Fruit fly (Drosophila melanogaster) whole organism, embryonic: ENCODE data around the gene CG17224.

Experiments
- Adf1 ChIP-seq: fragments of 200-800 bp; sonication (Bioruptor generic); IDR thresholded peaks from 2 replicates; pipeline ENCODE4 v1.3.6; 2022; ENCODE audit warnings: missing biosample characterization, missing genetic modification characterization
- B-H1 ChIP-seq: fragments of 200-800 bp; sonication (Bioruptor generic); IDR thresholded peaks from 3 replicates; pipeline ENCODE4 v1.3.6; 2022; ENCODE audit warnings: missing biosample characterization, missing genetic modification characterization
- CG1024 ChIP-seq: fragments of 200-800 bp; sonication (Bioruptor generic); IDR thresholded peaks from 2 replicates; pipeline ENCODE4 v1.3.6; 2022; ENCODE audit warnings: missing biosample characterization, missing genetic modification characterization
- CG12659 ChIP-seq: fragments of 200-800 bp; sonication (Bioruptor generic); optimal IDR thresholded peaks from 3 replicates; lab custom pipeline; 2017; ENCODE audit warnings: mild to moderate bottlenecking, missing biosample characterization, missing genetic modification reagents, missing genetic modification characterization
- CG12769 ChIP-seq: fragments of 200-800 bp; sonication (Bioruptor generic); optimal IDR thresholded peaks from 2 replicates; lab custom pipeline; 2019; ENCODE audit warnings: missing biosample characterization, mild to moderate bottlenecking, missing genetic modification characterization, moderate library complexity
- CG16779 ChIP-seq: fragments of 200-800 bp; sonication (Bioruptor generic); IDR thresholded peaks from 2 replicates; pipeline ENCODE4 v1.3.6; 2022; ENCODE audit warnings: missing biosample characterization, missing genetic modification characterization
- CG17612 ChIP-seq: fragments of 200-800 bp; sonication (Bioruptor generic); IDR thresholded peaks from 2 replicates; pipeline ENCODE4 v1.3.6; 2022; ENCODE audit warnings: missing biosample characterization, missing genetic modification characterization
- CG17912 ChIP-seq: fragments of 200-800 bp; sonication (Bioruptor generic); optimal IDR thresholded peaks from 2 replicates; lab custom pipeline; 2018; ENCODE audit warnings: missing biosample characterization, mild to moderate bottlenecking, missing genetic modification characterization
- CG2129 ChIP-seq: fragments of 200-800 bp; sonication (Bioruptor generic); IDR thresholded peaks from 2 replicates; pipeline ENCODE4 v1.3.6; 2022; ENCODE audit warnings: missing biosample characterization, missing genetic modification characterization; ENCODE audit not compliant: partially characterized antibody
- CG2889 ChIP-seq: fragments of 200-800 bp; sonication (Bioruptor generic); IDR thresholded peaks from 3 replicates; pipeline ENCODE4 v1.3.6; 2022; ENCODE audit warnings: missing biosample characterization, missing genetic modification characterization
- CG30403 ChIP-seq: fragments of 200-800 bp; sonication (Bioruptor generic); optimal IDR thresholded peaks from 3 replicates; lab custom pipeline; 2016; ENCODE audit warnings: missing biosample characterization, missing genetic modification characterization
- CG30431 ChIP-seq: fragments of 200-800 bp; sonication (Bioruptor generic); optimal IDR thresholded peaks from 2 replicates; lab custom pipeline; 2017; ENCODE audit warnings: missing biosample characterization, missing genetic modification characterization
- CG31224 ChIP-seq: fragments of 200-800 bp; sonication (Bioruptor generic); IDR thresholded peaks from 2 replicates; pipeline ENCODE4 v1.3.6; 2022; ENCODE audit warnings: missing biosample characterization, missing genetic modification characterization
- CG34376 ChIP-seq: fragments of 200-800 bp; sonication (Bioruptor generic); optimal IDR thresholded peaks from 2 replicates; lab custom pipeline; 2018; ENCODE audit warnings: missing biosample characterization, mild to moderate bottlenecking, missing genetic modification characterization
- CG3838 ChIP-seq: fragments of 200-800 bp; sonication (Bioruptor generic); optimal IDR thresholded peaks from 3 replicates; lab custom pipeline; 2016; ENCODE audit warnings: missing biosample characterization, missing genetic modification characterization
- CG43689 ChIP-seq: fragments of 200-800 bp; sonication (Bioruptor generic); IDR thresholded peaks from 2 replicates; pipeline ENCODE4 v1.3.6; 2022; ENCODE audit warnings: missing biosample characterization, missing genetic modification characterization
- CG4424 ChIP-seq: fragments of 200-800 bp; sonication (Bioruptor generic); optimal IDR thresholded peaks from 3 replicates; lab custom pipeline; 2016; ENCODE audit warnings: missing biosample characterization, missing genetic modification characterization
- CG4730 ChIP-seq: fragments of 200-800 bp; sonication (Bioruptor generic); IDR thresholded peaks from 2 replicates; pipeline ENCODE4 v1.3.6; 2022; ENCODE audit warnings: missing biosample characterization, missing genetic modification characterization
- CG6854 ChIP-seq: fragments of 200-800 bp; sonication (Bioruptor generic); optimal IDR thresholded peaks from 3 replicates; lab custom pipeline; 2017; ENCODE audit warnings: missing biosample characterization, mild to moderate bottlenecking, missing genetic modification characterization
- CG7372 ChIP-seq: fragments of 200-800 bp; sonication (Bioruptor generic); IDR thresholded peaks from 2 replicates; pipeline ENCODE4 v1.3.6; 2022; ENCODE audit warnings: missing biosample characterization, missing genetic modification characterization
- CG7963 ChIP-seq: fragments of 200-800 bp; sonication (Bioruptor generic); IDR thresholded peaks from 3 replicates; pipeline ENCODE4 v1.3.6; 2022; ENCODE audit warnings: missing biosample characterization, missing genetic modification characterization; ENCODE audit not compliant: partially characterized antibody
- CHES-1-like ChIP-seq: fragments of 200-800 bp; sonication (Bioruptor generic); optimal IDR thresholded peaks from 2 replicates; lab custom pipeline; 2016; ENCODE audit warnings: missing biosample characterization, missing genetic modification characterization
- Dek ChIP-seq: fragments of 200-800 bp; sonication (Bioruptor generic); optimal IDR thresholded peaks from 3 replicates; lab custom pipeline; 2019; ENCODE audit warnings: missing biosample characterization, mild to moderate bottlenecking, missing genetic modification characterization, moderate library complexity
- Dip2 ChIP-seq: fragments of 200-800 bp; sonication (Bioruptor generic); IDR thresholded peaks from 2 replicates; pipeline ENCODE4 v1.3.6; 2022; ENCODE audit warnings: missing biosample characterization, missing genetic modification characterization
- Doc2 ChIP-seq: fragments of 200-800 bp; sonication (Bioruptor generic); IDR thresholded peaks from 2 replicates; pipeline ENCODE4 v1.3.6; 2022; ENCODE audit warnings: missing biosample characterization, missing genetic modification characterization
- Drgx ChIP-seq: fragments of 200-800 bp; sonication (Bioruptor generic); IDR thresholded peaks from 2 replicates; pipeline ENCODE4 v1.3.6; 2022; ENCODE audit warnings: missing biosample characterization, missing genetic modification characterization
- E2f1 ChIP-seq: fragments of 200-800 bp; sonication (Bioruptor generic); IDR thresholded peaks from 2 replicates; pipeline ENCODE4 v1.3.6; 2022; ENCODE audit warnings: missing biosample characterization, missing genetic modification characterization
- Ets65A ChIP-seq: fragments of 200-800 bp; sonication (Bioruptor generic); peaks from one replicate; lab custom pipeline; 2016; ENCODE audit warnings: missing biosample characterization, missing genetic modification characterization
- Fer3 ChIP-seq: fragments of 200-800 bp; sonication (Bioruptor generic); optimal IDR thresholded peaks from 2 replicates; lab custom pipeline; 2018; ENCODE audit warnings: missing biosample characterization, mild to moderate bottlenecking, missing genetic modification characterization, moderate library complexity
- Hmr ChIP-seq: fragments of 200-800 bp; sonication (Bioruptor generic); optimal IDR thresholded peaks from 3 replicates; lab custom pipeline; 2017; ENCODE audit warnings: mild to moderate bottlenecking, missing biosample characterization, missing genetic modification reagents, missing genetic modification characterization
- Scr ChIP-seq: fragments of 200-800 bp; sonication (Bioruptor generic); IDR thresholded peaks from 2 replicates; pipeline ENCODE4 v1.3.6; 2022; ENCODE audit warnings: missing biosample characterization, missing genetic modification characterization; ENCODE audit not compliant: partially characterized antibody
- Side ChIP-seq: fragments of 200-800 bp; sonication (Bioruptor generic); optimal IDR thresholded peaks from 2 replicates; lab custom pipeline; 2016; ENCODE audit warnings: missing biosample characterization, missing genetic modification characterization
- Spps ChIP-seq: fragments of 200-800 bp; sonication (Bioruptor generic); optimal IDR thresholded peaks from 2 replicates; lab custom pipeline; 2018; ENCODE audit warnings: missing biosample characterization, mild to moderate bottlenecking, missing genetic modification characterization
- Taf1 ChIP-seq: fragments of 200-800 bp; sonication (Bioruptor generic); IDR thresholded peaks from 2 replicates; pipeline ENCODE4 v1.3.6; 2022; ENCODE audit warnings: missing biosample characterization, missing genetic modification characterization
- Xrp1 ChIP-seq: fragments of 200-800 bp; sonication (Bioruptor generic); IDR thresholded peaks from 2 replicates; pipeline ENCODE4 v1.3.6; 2022; ENCODE audit warnings: missing biosample characterization, missing genetic modification characterization
- YL-1 ChIP-seq: fragments of 200-800 bp; sonication (Bioruptor generic); optimal IDR thresholded peaks from 3 replicates; lab custom pipeline; 2017; ENCODE audit warnings: missing biosample characterization, mild to moderate bottlenecking, missing genetic modification characterization
- al ChIP-seq: fragments of 200-800 bp; sonication (Bioruptor generic); IDR thresholded peaks from 2 replicates; pipeline ENCODE4 v1.3.6; 2022; ENCODE audit warnings: missing biosample characterization, missing genetic modification characterization
- ase ChIP-seq: fragments of 200-800 bp; sonication (Bioruptor generic); IDR thresholded peaks from 3 replicates; pipeline ENCODE4 v1.3.6; 2022; ENCODE audit warnings: missing biosample characterization, missing genetic modification characterization
- bbx ChIP-seq: fragments of 200-800 bp; sonication (Bioruptor generic); IDR thresholded peaks from 2 replicates; pipeline ENCODE4 v1.3.6; 2022; ENCODE audit warnings: missing biosample characterization, missing genetic modification characterization; ENCODE audit not compliant: partially characterized antibody
- exex ChIP-seq: fragments of 200-800 bp; sonication (Bioruptor generic); optimal IDR thresholded peaks from 4 replicates; lab custom pipeline; 2018; ENCODE audit warnings: missing biosample characterization, mild to moderate bottlenecking, missing genetic modification characterization, moderate library complexity
- gce ChIP-seq: fragments of 200-800 bp; sonication (Bioruptor generic); IDR thresholded peaks from 3 replicates; pipeline ENCODE4 v1.3.6; 2022; ENCODE audit warnings: missing biosample characterization, missing genetic modification characterization
- kay ChIP-seq: fragments of 200-800 bp; sonication (Bioruptor generic); optimal IDR thresholded peaks from 2 replicates; lab custom pipeline; 2016; ENCODE audit warnings: missing biosample characterization, missing genetic modification characterization
- nom ChIP-seq: fragments of 200-800 bp; sonication (Bioruptor generic); optimal IDR thresholded peaks from 2 replicates; lab custom pipeline; 2017; ENCODE audit warnings: missing biosample characterization, missing genetic modification characterization, mild to moderate bottlenecking, moderate library complexity, missing genetic modification reagents
- oc ChIP-seq: fragments of 200-800 bp; sonication (Bioruptor generic); optimal IDR thresholded peaks from 2 replicates; lab custom pipeline; 2018; ENCODE audit warnings: missing biosample characterization, mild to moderate bottlenecking, missing genetic modification characterization, moderate library complexity
- slp2 ChIP-seq: fragments of 200-800 bp; sonication (Bioruptor generic); optimal IDR thresholded peaks from 2 replicates; lab custom pipeline; 2016; ENCODE audit warnings: missing biosample characterization, missing genetic modification characterization
- sna ChIP-seq: fragments of 200-800 bp; sonication (Bioruptor generic); IDR thresholded peaks from 2 replicates; pipeline ENCODE4 v1.3.6; 2022; ENCODE audit warnings: missing biosample characterization, missing genetic modification characterization; ENCODE audit not compliant: partially characterized antibody
- sr ChIP-seq: fragments of 200-800 bp; sonication (Bioruptor generic); IDR thresholded peaks from 3 replicates; pipeline ENCODE4 v1.3.6; 2022; ENCODE audit warnings: missing biosample characterization, missing genetic modification characterization
- tin ChIP-seq: fragments of 200-800 bp; sonication (Bioruptor generic); optimal IDR thresholded peaks from 3 replicates; lab custom pipeline; 2016; ENCODE audit warnings: missing biosample characterization, missing genetic modification characterization
- unc-4 ChIP-seq: fragments of 200-800 bp; sonication (Bioruptor generic); IDR thresholded peaks from 2 replicates; pipeline ENCODE4 v1.3.6; 2022; ENCODE audit warnings: missing biosample characterization, missing genetic modification characterization; ENCODE audit not compliant: partially characterized antibody
- unpg ChIP-seq: fragments of 200-800 bp; sonication (Bioruptor generic); optimal IDR thresholded peaks from 3 replicates; lab custom pipeline; 2018; ENCODE audit warnings: missing biosample characterization, mild to moderate bottlenecking, missing genetic modification characterization, moderate library complexity
- zen2 ChIP-seq: fragments of 200-800 bp; sonication (Bioruptor generic); IDR thresholded peaks from 3 replicates; pipeline ENCODE4 v1.3.6; 2022; ENCODE audit warnings: missing biosample characterization, missing genetic modification characterization; ENCODE audit not compliant: partially characterized antibody

Gene CG17224

DNA sequence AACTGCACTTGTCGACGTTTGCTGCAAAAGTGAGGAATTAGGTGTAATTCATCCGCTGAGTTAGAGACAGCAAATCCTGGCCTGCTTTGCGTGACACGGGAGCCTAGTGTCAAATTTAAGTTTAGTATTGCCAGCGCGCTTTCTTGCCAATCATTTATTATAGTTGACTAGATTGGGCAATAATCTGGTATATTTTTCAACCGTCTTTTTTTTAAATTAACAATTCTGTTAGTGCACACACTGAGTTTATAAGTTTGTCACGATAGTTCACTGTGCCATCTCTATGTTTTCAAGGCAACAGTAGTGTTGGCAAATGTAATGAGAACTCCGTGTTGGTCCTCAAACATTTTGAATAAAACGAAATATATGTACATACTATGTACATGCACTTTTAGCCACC is 41.3 kb downstream of the CG17224 start, which contains the start of the genes CG9641 and CG3165 (continued):
- TF ChIP-seq nom (GFP tag; lab: Kevin White, UChicago) (peak; percentile 73), YL-1 (GFP tag; lab: Kevin White, UChicago) (peak; percentile 71), Drgx (GFP tag; lab: Robert Waterston, UW) (peak; percentile 77), CG30403 (GFP tag; lab: Kevin White, UChicago) (peak; percentile 92), Hmr (GFP tag; lab: Kevin White, UChicago) (no peak), unc-4 (GFP tag; lab: Robert Waterston, UW) (peak; percentile 97), bbx (peak; percentile 89), Taf1 (GFP tag; lab: Robert Waterston, UW) (peak; percentile 58; the same call in 1 of the 2 replicates), unpg (GFP tag; lab: Kevin White, UChicago) (peak; percentile 79), zen2 (GFP tag; lab: Robert Waterston, UW) (peak; percentile 97), Spps (tag; lab: Kevin White, UChicago) (peak; percentile 70), Dip2 (GFP tag; lab: Robert Waterston, UW) (no peak), CG17612 (peak; percentile 69; the same call in 1 of the 2 replicates), CG1024 (GFP tag; lab: Robert Waterston, UW) (peak; percentile 21; the same call in 1 of the 2 replicates), Doc2 (GFP tag; lab: Robert Waterston, UW) (no peak), Adf1 (peak; percentile 61), CG3838 (peak; percentile 59), CHES-1-like (GFP tag; lab: Kevin White, UChicago) (peak; percentile 88), CG12769 (tag; lab: Kevin White, UChicago) (no peak), CG4730 (GFP tag; lab: Robert Waterston, UW) (peak; percentile 69), CG7963 (peak; percentile 64), gce (peak; percentile 52; the same call in 1 of the 3 replicates), CG2129 (peak; percentile 91), CG34376 (GFP tag; lab: Kevin White, UChicago) (peak; percentile 76), CG31224 (GFP tag; lab: Robert Waterston, UW) (peak; percentile 49; the same call in 1 of the 2 replicates), CG6854 (peak; percentile 21), tin (GFP tag; lab: Kevin White, UChicago) (peak; percentile 93), E2f1 (GFP tag; lab: Robert Waterston, UW) (peak; percentile 74), ase (GFP tag; lab: Robert Waterston, UW) (peak; percentile 69), CG12659 (GFP tag; lab: Kevin White, UChicago) (peak; percentile 89), CG7372 (peak; percentile 67), exex (tag; lab: Kevin White, UChicago) (no peak), B-H1 (GFP tag; lab: Robert Waterston, UW) (peak; percentile 62), sna (GFP tag; lab: Robert Waterston, UW) (peak; percentile 99), Scr (peak; percentile 97), oc (peak; percentile 75), Xrp1 (peak; percentile 92), slp2 (GFP tag; lab: Kevin White, UChicago) (peak; percentile 82), CG30431 (GFP tag; lab: Kevin White, UChicago) (peak; percentile 62), kay (peak; percentile 81), CG16779 (peak; percentile 76; the same call in 1 of the 2 replicates), CG2889 (GFP tag; lab: Robert Waterston, UW) (no peak), Dek (tag; lab: Kevin White, UChicago) (peak; percentile 64), Ets65A (GFP tag; lab: Kevin White, UChicago) (peak; percentile 98), CG43689 (peak; percentile 52), Side (GFP tag; lab: Kevin White, UChicago) (peak; percentile 90), al (GFP tag; lab: Robert Waterston, UW) (peak; percentile 74), sr (GFP tag; lab: Robert Waterston, UW) (no peak), CG4424 (peak; percentile 91), CG17912 (GFP tag; lab: Kevin White, UChicago) (no peak), Fer3 (tag; lab: Kevin White, UChicago) (peak; percentile 74)
